Worm (Caenorhabditis elegans) whole organism, young adult: ENCODE results near the gene twk-42.

ENCODE experiments used
- F49E8.2 ChIP-seq: sonication (generic microtip); optimal IDR thresholded peaks from 3 replicates; lab custom pipeline; 2017; ENCODE audit warnings: missing genetic modification characterization, mild to moderate bottlenecking, missing compliant biosample characterization, antibody characterized with exemption, moderate library complexity; ENCODE audit not compliant: insufficient read depth
- K11D2.4 ChIP-seq: fragments of 200-800 bp; sonication (Bioruptor generic); IDR thresholded peaks from 2 replicates; pipeline ENCODE4 v1.3.6; 2022; ENCODE audit warnings: missing genetic modification reagents, missing genetic modification characterization, missing compliant biosample characterization
- Y79H2A.3 ChIP-seq: fragments of 200-800 bp; sonication (Bioruptor generic); conservative IDR thresholded peaks from 2 replicates; pipeline ENCODE4 v1.3.6; 2022; ENCODE audit warnings: missing genetic modification reagents, missing genetic modification characterization, missing compliant biosample characterization
- ZK185.1 ChIP-seq: sonication (generic microtip); optimal IDR thresholded peaks from 2 replicates; lab custom pipeline; 2016; ENCODE audit warnings: mild to moderate bottlenecking, missing genetic modification characterization, missing compliant biosample characterization; ENCODE audit not compliant: poor library complexity, severe bottlenecking
- atf-7 ChIP-seq: sonication (generic microtip); optimal IDR thresholded peaks from 2 replicates; lab custom pipeline; 2017; ENCODE audit warnings: mild to moderate bottlenecking, missing genetic modification characterization, missing compliant biosample characterization
- attf-3 ChIP-seq: fragments of 200-800 bp; sonication (Bioruptor generic); conservative IDR thresholded peaks from 2 replicates; pipeline ENCODE4 v1.3.6; 2022; ENCODE audit warnings: missing genetic modification reagents, missing genetic modification characterization, missing compliant biosample characterization
- attf-6 ChIP-seq: fragments of 200-800 bp; sonication (Bioruptor generic); IDR thresholded peaks from 2 replicates; pipeline ENCODE4 v1.3.6; 2022; ENCODE audit warnings: missing genetic modification reagents, missing genetic modification characterization, missing compliant biosample characterization
- dpl-1 ChIP-seq: fragments of 150-350 bp; optimal IDR thresholded peaks from 2 replicates; lab custom pipeline; 2014; ENCODE audit warnings: missing biosample characterization, missing genetic modification reagents, missing genetic modification characterization
- lin-35 ChIP-seq, 3 experiments: fragments of 150-350 bp in 2 of 3; sonication (generic microtip) in 1 of 3; optimal IDR thresholded peaks; 2 replicates each; lab custom pipeline; 2014 to 2018; ENCODE audit warnings: missing biosample characterization in 3 of 3, missing genetic modification characterization in 3 of 3, missing genetic modification reagents in 3 of 3
- nhr-179 ChIP-seq: sonication (generic microtip); optimal IDR thresholded peaks from 2 replicates; lab custom pipeline; 2016; ENCODE audit warnings: mild to moderate bottlenecking, missing genetic modification characterization, missing compliant biosample characterization
- pha-4 ChIP-seq: fragments of 150-350 bp; sonication (generic microtip); optimal IDR thresholded peaks from 2 replicates; lab custom pipeline; 2014; ENCODE audit warnings: missing biosample characterization, missing genetic modification reagents, missing genetic modification characterization
- rec-8 ChIP-seq, 2 experiments: sonication (generic microtip); optimal IDR thresholded peaks; 2 replicates each; lab custom pipeline; 2016; ENCODE audit warnings: mild to moderate bottlenecking in 2 of 2, missing genetic modification characterization in 2 of 2, missing genetic modification reagents in 2 of 2, missing genotype in 2 of 2, missing biosample characterization in 1 of 2, missing compliant biosample characterization in 1 of 2, moderate library complexity in 1 of 2
- unc-130 ChIP-seq: sonication (generic microtip); optimal IDR thresholded peaks from 2 replicates; lab custom pipeline; 2016; ENCODE audit warnings: missing genetic modification reagents, missing genetic modification characterization, missing compliant biosample characterization
- ztf-28 ChIP-seq: fragments of 200-800 bp; sonication (Bioruptor generic); IDR thresholded peaks from 2 replicates; pipeline ENCODE4 v1.3.6; 2022; ENCODE audit warnings: missing genetic modification reagents, missing genetic modification characterization, missing compliant biosample characterization

- no peak for TF ChIP-seq unc-130 (GFP tag; lab: Kevin White, UChicago)
- TF ChIP-seq F49E8.2 (tag; lab: Kevin White, UChicago), result no peak
- no peak for TF ChIP-seq atf-7 (tag; lab: Kevin White, UChicago)
- no peak for TF ChIP-seq lin-35 (GFP tag; optimal IDR thresholded peaks at IDR 0.05; lab: Kevin White, UChicago)
- no peak for TF ChIP-seq nhr-179
- no peak for TF ChIP-seq attf-6 (GFP tag; lab: Robert Waterston, UW)
- TF ChIP-seq rec-8 (tag; optimal IDR thresholded peaks at IDR 0.05; lab: Kevin White, UChicago), result no peak
- TF ChIP-seq ztf-28 (GFP tag; lab: Robert Waterston, UW), result no peak
- TF ChIP-seq ZK185.1, result no peak
- TF ChIP-seq Y79H2A.3 (GFP tag; lab: Robert Waterston, UW), result no peak
- no peak for TF ChIP-seq attf-3 (GFP tag; lab: Robert Waterston, UW)
- no peak for TF ChIP-seq K11D2.4 (GFP tag; lab: Robert Waterston, UW)
- no peak for TF ChIP-seq dpl-1
- no peak for TF ChIP-seq pha-4 (tag; lab: Kevin White, UChicago)
Measured at ce11 chrV:17718647-17719046, 13.8 kb downstream of the twk-42 start, which contains the start of gene str-77.
